Worm (Caenorhabditis elegans) whole organism, L3 larva: Measurements from ENCODE around the gene K10B3.5.

ENCODE experiments used
- R02D3.7 ChIP-seq: fragments of 150-350 bp; optimal IDR thresholded peaks from 2 replicates; lab custom pipeline; 2014; ENCODE audit warnings: missing biosample characterization, missing genetic modification characterization
- aly-2 ChIP-seq: fragments of 150-350 bp; optimal IDR thresholded peaks from 2 replicates; lab custom pipeline; 2014; ENCODE audit warnings: missing biosample characterization, missing genetic modification characterization
- ama-1 ChIP-seq: fragments of 150-350 bp; optimal IDR thresholded peaks from 2 replicates; lab custom pipeline; 2018
- ceh-16 ChIP-seq: sonication (generic microtip); optimal IDR thresholded peaks from 2 replicates; lab custom pipeline; 2017; ENCODE audit warnings: missing biosample characterization, missing genetic modification characterization
- ceh-28 ChIP-seq: fragments of 150-350 bp; optimal IDR thresholded peaks from 2 replicates; lab custom pipeline; 2014; ENCODE audit warnings: missing biosample characterization, missing genetic modification reagents, missing genetic modification characterization
- ceh-9 ChIP-seq: sonication (generic microtip); optimal IDR thresholded peaks from 2 replicates; lab custom pipeline; 2018; ENCODE audit warnings: missing biosample characterization, missing genetic modification characterization
- daf-12 ChIP-seq: fragments of 150-350 bp; optimal IDR thresholded peaks from 2 replicates; lab custom pipeline; 2014; ENCODE audit warnings: missing biosample characterization, missing genetic modification reagents, missing genetic modification characterization
- egl-27 ChIP-seq: sonication (generic microtip); optimal IDR thresholded peaks from 4 replicates; lab custom pipeline; 2017; ENCODE audit warnings: missing biosample characterization, missing genetic modification reagents, missing genetic modification characterization
- egl-5 ChIP-seq: fragments of 150-350 bp; optimal IDR thresholded peaks from 2 replicates; lab custom pipeline; 2017; ENCODE audit warnings: missing biosample characterization, missing genetic modification reagents, missing genetic modification characterization, inconsistent platforms
- elt-2 ChIP-seq: sonication (generic microtip); optimal IDR thresholded peaks from 2 replicates; lab custom pipeline; 2016; ENCODE audit warnings: missing genetic modification reagents, mild to moderate bottlenecking, missing genetic modification characterization, missing compliant biosample characterization
- elt-3 ChIP-seq, 3 experiments: fragments of 150-350 bp in 1 of 3; sonication (generic microtip) in 2 of 3; optimal IDR thresholded peaks; 2 replicates in 2 of 3; 4 replicates in 1 of 3; lab custom pipeline; 2014 to 2017; ENCODE audit warnings: missing biosample characterization in 3 of 3, missing genetic modification characterization in 3 of 3
- eor-1 ChIP-seq, 2 experiments: fragments of 150-350 bp; optimal IDR thresholded peaks; 2 replicates each; lab custom pipeline; 2014 to 2018; ENCODE audit warnings: missing biosample characterization in 2 of 2, missing genetic modification characterization in 2 of 2
- fkh-10 ChIP-seq: sonication (generic microtip); optimal IDR thresholded peaks from 2 replicates; lab custom pipeline; 2017; ENCODE audit warnings: missing biosample characterization, missing genetic modification reagents, missing genetic modification characterization
- fkh-2 ChIP-seq: fragments of 150-350 bp; optimal IDR thresholded peaks from 2 replicates; lab custom pipeline; 2014; ENCODE audit warnings: missing biosample characterization, missing genetic modification reagents, missing genetic modification characterization
- fos-1 ChIP-seq: fragments of 150-350 bp; optimal IDR thresholded peaks from 2 replicates; lab custom pipeline; 2014; ENCODE audit warnings: missing biosample characterization, missing genetic modification characterization
- hmg-11 ChIP-seq: sonication (generic microtip); optimal IDR thresholded peaks from 2 replicates; lab custom pipeline; 2016; ENCODE audit warnings: missing genetic modification characterization, missing compliant biosample characterization
- lin-15B ChIP-seq: fragments of 150-350 bp; optimal IDR thresholded peaks from 2 replicates; lab custom pipeline; 2014; ENCODE audit warnings: missing biosample characterization, missing genetic modification characterization
- lin-39 ChIP-seq: fragments of 150-350 bp; optimal IDR thresholded peaks from 2 replicates; lab custom pipeline; 2018; ENCODE audit warnings: missing biosample characterization, missing genetic modification reagents, missing genetic modification characterization
- mdl-1 ChIP-seq: fragments of 150-350 bp; optimal IDR thresholded peaks from 2 replicates; lab custom pipeline; 2014; ENCODE audit warnings: missing biosample characterization, missing genetic modification characterization
- nhr-11 ChIP-seq: fragments of 150-350 bp; optimal IDR thresholded peaks from 2 replicates; lab custom pipeline; 2014; ENCODE audit warnings: missing biosample characterization, missing genetic modification characterization
- nhr-12 ChIP-seq: fragments of 150-350 bp; optimal IDR thresholded peaks from 2 replicates; lab custom pipeline; 2014; ENCODE audit warnings: missing biosample characterization, missing genetic modification characterization
- nhr-237 ChIP-seq: fragments of 150-350 bp; optimal IDR thresholded peaks from 2 replicates; lab custom pipeline; 2014; ENCODE audit warnings: missing biosample characterization, missing genetic modification characterization
- nhr-25 ChIP-seq: sonication (generic microtip); optimal IDR thresholded peaks from 2 replicates; lab custom pipeline; 2017; ENCODE audit warnings: missing biosample characterization, missing genetic modification characterization
- nhr-28 ChIP-seq: fragments of 150-350 bp; optimal IDR thresholded peaks from 2 replicates; lab custom pipeline; 2014; ENCODE audit warnings: missing biosample characterization, missing genetic modification characterization
- nhr-43 ChIP-seq: sonication (generic microtip); optimal IDR thresholded peaks from 2 replicates; lab custom pipeline; 2016; ENCODE audit warnings: mild to moderate bottlenecking, missing genetic modification characterization, missing compliant biosample characterization; ENCODE audit not compliant: poor library complexity, severe bottlenecking
- nhr-67 ChIP-seq: fragments of 150-350 bp; optimal IDR thresholded peaks from 2 replicates; lab custom pipeline; 2014; ENCODE audit warnings: missing biosample characterization, missing genetic modification characterization
- nhr-76 ChIP-seq: fragments of 150-350 bp; sonication (generic microtip); optimal IDR thresholded peaks from 5 replicates; lab custom pipeline; 2014; ENCODE audit warnings: missing biosample characterization, missing genetic modification characterization
- pha-4 ChIP-seq: fragments of 150-350 bp; optimal IDR thresholded peaks from 2 replicates; lab custom pipeline; 2014; ENCODE audit warnings: missing biosample characterization, missing genetic modification reagents, missing genetic modification characterization
- pqm-1 ChIP-seq: fragments of 150-350 bp; optimal IDR thresholded peaks from 2 replicates; lab custom pipeline; 2017; ENCODE audit warnings: missing biosample characterization, missing genetic modification characterization, inconsistent platforms
- sea-2 ChIP-seq: fragments of 150-350 bp; sonication (generic microtip); optimal IDR thresholded peaks from 4 replicates; lab custom pipeline; 2014; ENCODE audit warnings: missing biosample characterization, missing genetic modification reagents, missing genetic modification characterization
- skn-1 ChIP-seq: fragments of 150-350 bp; optimal IDR thresholded peaks from 2 replicates; lab custom pipeline; 2014; ENCODE audit warnings: missing biosample characterization, missing genetic modification characterization
- snpc-4 ChIP-seq: fragments of 150-350 bp; optimal IDR thresholded peaks from 2 replicates; lab custom pipeline; 2014; ENCODE audit warnings: missing biosample characterization, missing genetic modification characterization
- tbx-2 ChIP-seq: sonication (generic microtip); optimal IDR thresholded peaks from 2 replicates; lab custom pipeline; 2016; ENCODE audit warnings: mild to moderate bottlenecking, missing genetic modification characterization, missing compliant biosample characterization
- unc-39 ChIP-seq: sonication (generic microtip); optimal IDR thresholded peaks from 4 replicates; lab custom pipeline; 2017; ENCODE audit warnings: missing biosample characterization, missing genetic modification characterization
- unc-62 ChIP-seq: fragments of 150-350 bp; sonication (generic microtip); optimal IDR thresholded peaks from 4 replicates; lab custom pipeline; 2014; ENCODE audit warnings: missing biosample characterization, missing genetic modification reagents, missing genetic modification characterization
- zag-1 ChIP-seq: fragments of 150-350 bp; optimal IDR thresholded peaks from 2 replicates; lab custom pipeline; 2014; ENCODE audit warnings: missing biosample characterization, missing genetic modification characterization
- ztf-11 ChIP-seq: fragments of 150-350 bp; optimal IDR thresholded peaks from 2 replicates; lab custom pipeline; 2014; ENCODE audit warnings: missing biosample characterization, missing genetic modification characterization
- ztf-4 ChIP-seq: fragments of 150-350 bp; optimal IDR thresholded peaks from 2 replicates; lab custom pipeline; 2014; ENCODE audit warnings: missing biosample characterization, missing genetic modification characterization

K10B3.5 gene

DNA sequence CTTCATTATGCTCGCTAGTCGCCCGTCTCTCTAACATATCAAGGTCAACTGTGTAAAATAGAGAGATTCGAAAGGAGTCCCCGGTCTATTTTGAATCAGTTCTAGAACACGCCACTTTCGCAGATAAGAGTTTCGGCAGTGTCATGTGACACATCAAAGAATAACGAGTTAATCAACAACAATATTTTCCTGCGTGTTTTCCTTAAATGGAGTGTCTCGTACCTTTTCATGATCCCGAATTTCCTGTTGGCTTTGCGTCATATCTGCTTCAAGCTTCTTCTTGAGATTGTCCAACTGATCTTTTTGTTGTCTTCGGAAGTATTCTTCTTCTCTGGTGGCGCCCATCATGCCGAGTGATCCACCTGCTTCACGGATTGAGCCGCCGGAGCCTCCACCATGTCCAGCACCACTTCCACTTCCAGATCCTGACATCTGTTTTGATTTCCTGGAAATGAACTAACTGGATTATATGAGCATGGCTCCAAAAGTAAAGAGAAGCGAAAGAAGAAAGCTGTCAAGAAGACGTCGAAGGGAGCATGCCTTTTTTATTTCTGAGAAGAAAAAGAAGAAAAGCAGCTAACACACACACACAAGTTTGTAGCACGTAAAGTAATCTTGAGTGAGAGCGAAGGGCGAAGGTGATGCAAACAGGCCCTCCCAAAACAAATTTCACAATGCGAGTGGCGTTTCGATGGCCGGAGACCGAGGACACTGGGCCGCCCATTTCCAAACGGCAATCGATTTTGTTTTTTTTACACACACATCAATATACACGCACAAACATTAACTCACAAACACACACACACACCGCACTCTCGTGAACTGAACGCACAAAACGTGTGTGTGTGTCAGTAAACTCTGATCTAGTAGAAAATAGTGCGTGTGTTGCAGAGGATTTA lies 9.1 kb upstream of the K10B3.5 start (continued):
- TF ChIP-seq nhr-11 (tag; lab: Kevin White, UChicago) = peak; percentile 30
- TF ChIP-seq nhr-237 (tag; lab: Kevin White, UChicago) = no peak
- TF ChIP-seq zag-1 = no peak
- TF ChIP-seq aly-2 (tag; lab: Kevin White, UChicago) = no peak
- peak; percentile 67 for TF ChIP-seq pqm-1 (tag; lab: Kevin White, UChicago)
- no peak for TF ChIP-seq unc-39
- no peak for TF ChIP-seq tbx-2 (tag; lab: Kevin White, UChicago)
- no peak for TF ChIP-seq egl-5
- TF ChIP-seq ztf-4 = no peak
- no peak for TF ChIP-seq daf-12 (tag; lab: Kevin White, UChicago)
- TF ChIP-seq egl-27 (tag; lab: Kevin White, UChicago) = no peak
- TF ChIP-seq skn-1 (tag; lab: Kevin White, UChicago) = no peak
- no peak for TF ChIP-seq R02D3.7 (tag; lab: Kevin White, UChicago)
- no peak for TF ChIP-seq lin-15B (tag; lab: Kevin White, UChicago)
- no peak for TF ChIP-seq nhr-28
- peak; percentile 62 for TF ChIP-seq nhr-25 (tag; lab: Kevin White, UChicago)
- no peak for TF ChIP-seq fos-1 (tag; lab: Kevin White, UChicago)
- peak; percentile 74 for TF ChIP-seq nhr-43
- TF ChIP-seq ama-1 (lab: Kevin White, UChicago) = peak; percentile 91
- TF ChIP-seq mdl-1 = no peak
- TF ChIP-seq snpc-4 (tag; lab: Kevin White, UChicago) = no peak

DNA sequence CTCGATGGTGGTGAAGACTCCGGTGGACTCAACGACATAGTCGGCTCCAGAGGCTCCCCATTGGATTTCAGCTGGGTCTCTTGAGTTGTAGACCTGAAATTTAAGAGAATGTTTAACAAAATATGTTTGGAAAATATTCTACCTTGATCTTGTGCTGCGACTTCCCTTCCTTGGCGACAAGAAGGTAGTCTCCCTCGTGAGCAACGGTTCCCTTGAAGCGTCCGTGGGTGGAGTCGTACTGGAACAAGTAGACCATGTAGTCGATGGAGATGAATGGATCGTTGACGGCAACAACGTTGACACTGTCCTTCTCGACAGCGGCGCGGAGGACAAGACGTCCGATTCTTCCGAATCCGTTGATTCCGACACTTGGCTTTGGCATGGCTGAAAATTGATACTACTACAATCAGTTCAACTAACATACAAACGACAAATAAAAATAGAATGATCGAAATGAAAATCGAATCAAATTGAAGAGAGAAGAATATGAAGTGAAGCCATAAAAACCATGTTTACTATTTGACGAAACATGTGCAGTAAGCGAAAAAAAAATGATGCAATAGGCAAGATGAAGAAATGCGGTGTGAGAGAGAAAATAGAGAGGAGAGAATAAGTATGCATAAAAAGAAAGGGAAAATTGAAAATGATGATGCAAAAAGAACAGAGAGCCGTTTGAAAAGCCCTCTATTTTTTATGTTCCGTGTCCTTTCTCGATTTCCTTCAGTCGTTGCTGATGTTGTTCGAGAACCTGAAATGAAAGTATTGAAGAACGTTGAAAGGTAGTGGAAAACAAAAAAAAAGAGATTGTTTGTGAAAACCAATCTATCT lies 8.2 kb upstream of the K10B3.5 start, which contains the start of gene gpd-2:
Gene gpd-2, minus strand, starts transcription at position 384 of the 828 bp plus-strand sequence.
- no peak for TF ChIP-seq elt-3 (tag; optimal IDR thresholded peaks at IDR 0.05; lab: Kevin White, UChicago)
- peak; percentile 22 for TF ChIP-seq zag-1
- TF ChIP-seq pqm-1 (tag; lab: Kevin White, UChicago) = peak; percentile 9
- peak; percentile 26 for TF ChIP-seq skn-1 (tag; lab: Kevin White, UChicago)
- TF ChIP-seq pha-4 = peak; percentile 44
- TF ChIP-seq ama-1 (lab: Kevin White, UChicago) = peak; percentile 84

DNA sequence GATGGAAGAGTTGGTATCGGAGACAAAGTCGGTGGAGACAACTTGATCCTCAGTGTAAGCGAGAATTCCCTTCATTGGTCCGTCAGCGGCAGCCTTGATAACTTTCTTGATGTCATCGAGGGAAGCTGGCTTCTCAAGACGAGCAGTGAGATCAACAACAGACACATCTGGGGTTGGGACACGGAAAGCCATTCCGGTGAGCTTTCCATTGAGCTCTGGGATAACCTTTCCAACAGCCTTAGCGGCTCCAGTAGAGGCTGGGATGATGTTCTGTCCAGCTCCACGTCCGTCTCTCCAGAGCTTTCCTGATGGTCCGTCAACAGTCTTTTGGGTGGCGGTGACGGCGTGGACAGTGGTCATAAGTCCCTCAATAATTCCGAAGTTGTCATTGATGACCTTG lies 7.4 kb upstream of the K10B3.5 start:
- TF ChIP-seq ama-1 (lab: Kevin White, UChicago) = peak; percentile 9
- TF ChIP-seq, all 47 proteins: peak for 1; not testable (repeated sequence) for 46

DNA sequence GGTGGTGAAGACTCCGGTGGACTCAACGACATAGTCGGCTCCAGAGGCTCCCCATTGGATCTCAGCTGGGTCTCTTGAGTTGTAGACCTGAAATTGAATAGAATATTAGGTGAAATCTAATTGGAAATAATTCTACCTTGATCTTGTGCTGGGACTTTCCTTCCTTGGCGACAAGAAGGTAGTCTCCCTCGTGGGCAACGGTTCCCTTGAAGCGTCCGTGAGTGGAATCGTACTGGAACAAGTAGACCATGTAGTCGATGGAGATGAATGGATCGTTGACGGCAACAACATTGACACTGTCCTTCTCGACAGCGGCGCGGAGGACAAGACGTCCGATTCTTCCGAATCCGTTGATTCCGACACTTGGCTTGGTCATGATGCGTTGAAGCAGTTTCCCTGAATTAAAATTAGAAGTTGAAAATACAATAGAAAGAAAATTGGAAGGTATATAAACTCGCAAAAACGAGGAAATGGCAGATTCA lies 6.7 kb upstream of the K10B3.5 start, which contains the start of gene gpd-3:
Gene gpd-3, minus strand, starts transcription at position 396 of the 482 bp plus-strand sequence.
- no peak for TF ChIP-seq pha-4
- TF ChIP-seq ama-1 (lab: Kevin White, UChicago) = peak; percentile 97
- TF ChIP-seq nhr-43 = peak; percentile 71
- no peak for TF ChIP-seq nhr-76 (tag; lab: Kevin White, UChicago)

DNA sequence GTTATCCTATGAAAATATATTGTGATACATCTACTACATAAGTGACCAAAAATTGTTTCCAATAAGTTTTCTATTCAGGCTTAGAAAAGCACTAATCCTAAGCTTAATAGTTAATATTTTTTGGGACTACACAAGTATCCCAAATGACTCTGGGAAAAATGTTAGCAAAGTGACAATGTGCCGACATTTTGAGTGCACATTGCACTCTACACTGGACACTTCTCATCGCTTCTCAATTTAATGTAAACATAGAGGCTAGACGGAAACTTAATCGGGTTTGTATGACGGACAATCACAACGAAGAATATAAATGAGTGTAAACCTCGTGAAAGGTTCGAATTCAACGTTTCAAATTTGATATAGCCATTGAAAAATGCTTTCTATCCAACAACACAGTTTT lies 5.4 kb upstream of the K10B3.5 start:
- TF ChIP-seq unc-39 (no peak), nhr-12 (tag; lab: Kevin White, UChicago) (no peak), egl-5 (no peak), nhr-237 (tag; lab: Kevin White, UChicago) (no peak), tbx-2 (tag; lab: Kevin White, UChicago) (no peak), hmg-11 (tag; lab: Kevin White, UChicago) (no peak), egl-27 (tag; lab: Kevin White, UChicago) (no peak), ceh-9 (tag; lab: Kevin White, UChicago) (no peak), mdl-1 (no peak), nhr-28 (no peak), fos-1 (tag; lab: Kevin White, UChicago) (no peak), elt-2 (tag; lab: Kevin White, UChicago) (peak; percentile 32), fkh-10 (GFP tag; lab: Kevin White, UChicago) (no peak), ceh-16 (tag; lab: Kevin White, UChicago) (no peak), daf-12 (tag; lab: Kevin White, UChicago) (no peak), nhr-43 (peak; percentile 52), ama-1 (lab: Kevin White, UChicago) (peak; percentile 95), nhr-76 (tag; lab: Kevin White, UChicago) (no peak), aly-2 (tag; lab: Kevin White, UChicago) (no peak), pha-4 (peak; percentile 86), ztf-11 (tag; lab: Kevin White, UChicago) (no peak), nhr-67 (no peak), lin-39 (tag; lab: Kevin White, UChicago) (no peak), eor-1 (tag; optimal IDR thresholded peaks at IDR 0.05; lab: Kevin White, UChicago) (no peak), fkh-2 (tag; lab: Kevin White, UChicago) (no peak), ceh-28 (tag; lab: Kevin White, UChicago) (no peak), unc-62 (GFP tag; lab: Kevin White, UChicago) (no peak), sea-2 (GFP tag; lab: Kevin White, UChicago) (no peak), snpc-4 (tag; lab: Kevin White, UChicago) (no peak), elt-3 (tag; optimal IDR thresholded peaks at IDR 0.05; lab: Kevin White, UChicago) (no peak), zag-1 (no peak)
